Worm (Caenorhabditis elegans): ENCODE measurements around the gene col-110.

The col-110 gene

DNA sequence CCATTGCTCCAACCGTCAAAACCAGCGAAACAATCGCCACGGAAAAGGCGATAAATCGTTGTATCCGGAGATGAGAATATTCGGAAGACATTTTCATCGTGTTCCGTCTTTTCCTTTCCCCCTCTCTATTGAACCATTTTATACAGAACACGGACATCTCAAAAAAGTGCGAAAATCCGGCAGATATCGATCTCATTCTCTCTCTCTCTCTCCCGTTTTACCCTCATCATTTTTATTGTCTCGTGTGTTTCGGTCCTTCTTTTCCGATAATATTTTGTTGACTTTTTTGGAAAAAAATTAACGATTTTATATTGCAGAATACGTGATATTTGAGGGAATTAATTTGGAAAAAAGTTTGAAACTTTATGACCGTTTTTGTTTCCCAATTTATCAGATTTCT, at the start of gene col-110:
col-110 (minus strand) TSS at position 101 of the 400 bp plus-strand sequence.
- no peak for TF ChIP-seq sea-2 (GFP tag; optimal IDR thresholded peaks at IDR 0.05)
- TF ChIP-seq ZK546.5 (tag; optimal IDR thresholded peaks at IDR 0.05) = no peak
- TF ChIP-seq nfya-1 (tag; optimal IDR thresholded peaks at IDR 0.05; ENCODE audit: insufficient read depth) = no peak
- TF ChIP-seq ceh-9 (tag; optimal IDR thresholded peaks at IDR 0.05) = no peak
- TF ChIP-seq nhr-67 (tag; optimal IDR thresholded peaks at IDR 0.05) = no peak
- no peak for TF ChIP-seq nhr-28 (tag; optimal IDR thresholded peaks at IDR 0.05)
- no peak for TF ChIP-seq nhr-43 (tag; optimal IDR thresholded peaks at IDR 0.05; ENCODE audit: poor library complexity, severe bottlenecking)
- TF ChIP-seq elt-2 (tag; optimal IDR thresholded peaks at IDR 0.05) = no peak
- TF ChIP-seq elt-3 (tag; optimal IDR thresholded peaks at IDR 0.05) = no peak
- TF ChIP-seq zag-1 (tag; optimal IDR thresholded peaks at IDR 0.05) = no peak
- TF ChIP-seq aly-2 (tag; optimal IDR thresholded peaks at IDR 0.05) = no peak
- TF ChIP-seq fkh-2 (tag; optimal IDR thresholded peaks at IDR 0.05) = no peak
- no peak for TF ChIP-seq unc-62 (GFP tag; optimal IDR thresholded peaks at IDR 0.05)
- TF ChIP-seq unc-39 (tag; optimal IDR thresholded peaks at IDR 0.05) = no peak
- no peak for TF ChIP-seq fos-1 (tag; optimal IDR thresholded peaks at IDR 0.05)
- no peak for TF ChIP-seq nhr-77 (tag; optimal IDR thresholded peaks at IDR 0.05)

DNA sequence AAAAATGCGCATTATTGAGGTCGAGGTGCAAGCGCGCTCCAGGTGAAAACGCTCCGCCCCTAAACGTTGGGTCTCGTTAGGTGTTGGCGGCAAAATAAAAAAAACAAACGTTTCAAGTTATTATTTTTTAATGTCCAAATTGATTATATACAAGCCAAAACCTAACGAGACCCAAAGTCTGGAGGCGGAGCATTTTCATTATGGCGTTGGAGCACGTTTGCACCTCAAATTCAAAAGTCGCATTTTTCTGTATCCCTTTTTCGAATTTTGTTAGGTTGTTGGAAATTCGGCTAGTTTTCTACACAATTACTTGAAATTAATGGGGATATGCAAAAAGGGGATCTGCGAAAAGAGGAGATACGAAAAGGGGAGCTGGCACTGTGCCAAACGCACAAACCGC, 48.4 kb upstream of the col-110 start, which contains the start of gene col-111:
col-111 (minus strand) TSS at position 101 of the 400 bp plus-strand sequence.
- TF ChIP-seq pqm-1 (tag; optimal IDR thresholded peaks at IDR 0.05) (no peak), nhr-67 (tag; optimal IDR thresholded peaks at IDR 0.05) (no peak), pha-4 (tag; optimal IDR thresholded peaks at IDR 0.05) (no peak), elt-1 (tag; optimal IDR thresholded peaks at IDR 0.05) (no peak), lin-15B (tag; optimal IDR thresholded peaks at IDR 0.05) (no peak), eor-1 (tag; optimal IDR thresholded peaks at IDR 0.05) (no peak), nhr-237 (tag; optimal IDR thresholded peaks at IDR 0.05) (no peak), mdl-1 (tag; optimal IDR thresholded peaks at IDR 0.05) (no peak), ceh-28 (tag; optimal IDR thresholded peaks at IDR 0.05) (no peak), skn-1 (tag; optimal IDR thresholded peaks at IDR 0.05) (no peak), unc-39 (tag; optimal IDR thresholded peaks at IDR 0.05) (no peak), nhr-23 (tag; optimal IDR thresholded peaks at IDR 0.05) (no peak), tbx-2 (tag; optimal IDR thresholded peaks at IDR 0.05) (no peak), nhr-12 (tag; optimal IDR thresholded peaks at IDR 0.05) (no peak), jun-1 (tag; optimal IDR thresholded peaks at IDR 0.05) (no peak), zag-1 (tag; optimal IDR thresholded peaks at IDR 0.05) (no peak), ztf-11 (tag; optimal IDR thresholded peaks at IDR 0.05) (no peak), ceh-16 (tag; optimal IDR thresholded peaks at IDR 0.05) (no peak)

- TF ChIP-seq elt-2 (tag; optimal IDR thresholded peaks at IDR 0.05) (no peak), zag-1 (tag; optimal IDR thresholded peaks at IDR 0.05) (no peak), mdl-1 (tag; optimal IDR thresholded peaks at IDR 0.05) (no peak), sea-2 (GFP tag; optimal IDR thresholded peaks at IDR 0.05) (no peak), ztf-11 (tag; optimal IDR thresholded peaks at IDR 0.05) (no peak), pqm-1 (tag; optimal IDR thresholded peaks at IDR 0.05) (no peak), nhr-23 (tag; optimal IDR thresholded peaks at IDR 0.05) (no peak)
Observed at ce11 chrIV:4656380-4656779, 46.9 kb upstream of the col-110 start.

DNA sequence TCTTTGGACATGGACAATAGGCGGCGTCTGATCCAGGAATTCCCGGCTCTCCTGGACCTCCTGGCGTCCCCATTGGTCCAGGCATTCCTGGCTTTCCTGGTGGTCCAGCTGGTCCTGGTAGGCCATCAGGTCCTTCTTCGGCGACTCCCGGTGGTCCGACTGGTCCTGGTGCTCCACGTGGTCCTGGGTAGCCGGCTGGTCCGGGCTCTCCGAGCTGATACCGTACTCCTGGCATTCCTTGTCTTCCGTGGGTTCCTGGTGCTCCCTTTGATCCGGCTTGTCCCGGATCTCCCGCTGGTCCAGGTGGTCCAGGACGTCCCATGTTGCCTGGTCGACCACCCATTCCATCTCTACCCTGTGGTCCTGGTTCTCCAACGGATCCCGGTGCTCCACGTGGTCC, 46.5 kb upstream of the col-110 start:
- TF ChIP-seq lin-39 (tag; optimal IDR thresholded peaks at IDR 0.05) (peak; percentile 10), daf-12 (tag; optimal IDR thresholded peaks at IDR 0.05) (no peak)

DNA sequence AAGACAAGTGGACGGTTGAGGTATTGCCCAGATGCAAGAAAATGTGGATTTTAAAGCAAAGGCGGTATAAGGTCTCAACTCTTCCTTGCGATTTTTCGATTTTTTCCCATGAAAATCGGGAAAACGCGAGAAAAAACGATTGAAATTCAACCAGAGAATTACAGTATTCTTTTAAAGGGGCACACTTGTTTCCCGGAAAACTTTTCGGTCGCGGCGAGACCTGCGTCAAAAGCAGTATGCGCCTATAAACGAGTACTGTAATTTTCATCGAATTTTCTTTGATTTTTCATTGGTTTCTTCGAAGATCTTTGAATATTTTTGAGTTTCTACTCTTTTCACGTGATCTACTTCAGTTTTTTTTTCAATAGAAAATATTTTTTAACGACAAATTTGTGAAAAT, 44.2 kb upstream of the col-110 start:
- TF ChIP-seq nhr-76 (tag; optimal IDR thresholded peaks at IDR 0.05) = no peak
- TF ChIP-seq nhr-77 (tag; optimal IDR thresholded peaks at IDR 0.05) = no peak
- TF ChIP-seq snpc-4 (tag; optimal IDR thresholded peaks at IDR 0.05) = no peak
